Fruit fly (Drosophila melanogaster) whole organism: ENCODE data around the gene CG13063.

Experiments
- CG8478 ChIP-seq: fragments of >200 bp; optimal IDR thresholded peaks from 2 replicates; lab custom pipeline; 2018; ENCODE audit warnings: inconsistent platforms
- EcR ChIP-seq, 2 experiments: fragments of >200 bp; optimal IDR thresholded peaks; 2 replicates each; lab custom pipeline; 2017; ENCODE audit warnings: missing biosample characterization in 2 of 2, missing genetic modification characterization in 2 of 2, missing genetic modification reagents in 2 of 2
- pan ChIP-seq: fragments of >200 bp; optimal IDR thresholded peaks from 2 replicates; lab custom pipeline; 2017
- psq ChIP-seq: fragments of >200 bp; optimal IDR thresholded peaks from 2 replicates; lab custom pipeline; 2017

dm6 chr3L:16262440-16262839 lies 44.0 kb upstream of the CG13063 start, which contains the start of gene CG13071:
- TF ChIP-seq CG8478 (lab: Kevin White, UChicago) (no peak), EcR (GFP tag; optimal IDR thresholded peaks at IDR 0.05; lab: Kevin White, UChicago) (no peak), pan (lab: Kevin White, UChicago) (no peak), psq (lab: Kevin White, UChicago) (no peak)
